Worm (Caenorhabditis elegans): ENCODE data around the gene F38H4.4.
A peak's percentile ranks its signal among the peaks of the same experiment; 100 is the strongest.

F38H4.4 gene

DNA sequence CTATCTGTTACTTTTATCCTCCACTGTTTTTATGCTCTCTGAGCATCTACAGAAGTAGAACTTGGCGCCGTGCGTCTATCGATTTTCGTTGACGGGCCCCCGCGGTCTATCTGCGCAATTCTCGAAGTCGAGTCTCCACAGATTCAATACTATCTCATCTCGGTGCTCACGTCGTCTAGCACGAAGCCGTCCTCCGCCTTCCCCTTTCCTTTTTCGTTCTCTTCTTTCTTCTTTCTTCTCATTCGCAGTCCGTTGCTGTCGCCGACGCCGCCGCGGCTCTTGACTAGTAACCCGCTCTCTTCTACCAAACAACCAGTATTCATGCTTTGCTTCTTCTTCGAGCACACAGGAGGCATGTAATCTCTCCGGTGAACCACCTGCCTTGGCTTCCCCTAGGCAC lies 23.0 kb downstream of the F38H4.4 start:
- TF ChIP-seq gmeb-1 (tag; optimal IDR thresholded peaks at IDR 0.05) (no peak), F13H6.1 (tag; optimal IDR thresholded peaks at IDR 0.05) (peak; percentile 8), nhr-21 (tag; optimal IDR thresholded peaks at IDR 0.05) (no peak), lsy-2 (tag; optimal IDR thresholded peaks at IDR 0.05) (peak in 1 of 2 experiments; percentile 61), sma-3 (GFP tag; optimal IDR thresholded peaks at IDR 0.05) (no peak), unc-55 (GFP tag; optimal IDR thresholded peaks at IDR 0.05) (peak; percentile 50), lin-11 (tag; optimal IDR thresholded peaks at IDR 0.05) (peak; percentile 37), sma-9 (GFP tag; optimal IDR thresholded peaks at IDR 0.05) (no peak), sma-9 (tag; optimal IDR thresholded peaks at IDR 0.05) (no peak), nhr-11 (tag; optimal IDR thresholded peaks at IDR 0.05) (no peak), unc-62 (GFP tag; optimal IDR thresholded peaks at IDR 0.05) (no peak), zag-1 (tag; optimal IDR thresholded peaks at IDR 0.05) (peak; percentile 5), nhr-25 (tag; optimal IDR thresholded peaks at IDR 0.05) (no peak), alr-1 (tag; optimal IDR thresholded peaks at IDR 0.05) (no peak), C34F6.9 (tag; optimal IDR thresholded peaks at IDR 0.05) (peak; percentile 65), mbf-1 (tag; optimal IDR thresholded peaks at IDR 0.05) (no peak), lin-13 (GFP tag; optimal IDR thresholded peaks at IDR 0.05) (peak; percentile 11), mab-5 (tag; optimal IDR thresholded peaks at IDR 0.05) (no peak), lin-39 (tag; optimal IDR thresholded peaks at IDR 0.05) (no peak), blmp-1 (tag; optimal IDR thresholded peaks at IDR 0.05; ENCODE audit: insufficient read depth) (no peak), nhr-129 (tag; optimal IDR thresholded peaks at IDR 0.05) (peak; percentile 16), snpc-4 (tag; optimal IDR thresholded peaks at IDR 0.05) (peak; percentile 4), fos-1 (tag; optimal IDR thresholded peaks at IDR 0.05) (peak; percentile 19)

ce11 chrIV:11871898-11872297 lies 23.8 kb downstream of the F38H4.4 start:
- TF ChIP-seq lin-13 (GFP tag; optimal IDR thresholded peaks at IDR 0.05) (no peak), Y55F3AM.14 (GFP tag; optimal IDR thresholded peaks at IDR 0.05) (no peak), mab-5 (tag; optimal IDR thresholded peaks at IDR 0.05) (no peak), fos-1 (tag; optimal IDR thresholded peaks at IDR 0.05) (no peak), sem-4 (tag; optimal IDR thresholded peaks at IDR 0.05) (no peak), aly-2 (tag; optimal IDR thresholded peaks at IDR 0.05) (no peak), blmp-1 (tag; optimal IDR thresholded peaks at IDR 0.05; ENCODE audit: insufficient read depth) (no peak), unc-55 (GFP tag; optimal IDR thresholded peaks at IDR 0.05) (no peak), gmeb-1 (tag; optimal IDR thresholded peaks at IDR 0.05) (no peak), ceh-16 (tag; optimal IDR thresholded peaks at IDR 0.05) (no peak), ztf-4 (tag; optimal IDR thresholded peaks at IDR 0.05) (no peak), unc-62 (GFP tag; optimal IDR thresholded peaks at IDR 0.05) (no peak), lsy-2 (tag; optimal IDR thresholded peaks at IDR 0.05) (no peak), R02D3.7 (tag; optimal IDR thresholded peaks at IDR 0.05) (no peak), lin-39 (tag; optimal IDR thresholded peaks at IDR 0.05) (no peak)

DNA sequence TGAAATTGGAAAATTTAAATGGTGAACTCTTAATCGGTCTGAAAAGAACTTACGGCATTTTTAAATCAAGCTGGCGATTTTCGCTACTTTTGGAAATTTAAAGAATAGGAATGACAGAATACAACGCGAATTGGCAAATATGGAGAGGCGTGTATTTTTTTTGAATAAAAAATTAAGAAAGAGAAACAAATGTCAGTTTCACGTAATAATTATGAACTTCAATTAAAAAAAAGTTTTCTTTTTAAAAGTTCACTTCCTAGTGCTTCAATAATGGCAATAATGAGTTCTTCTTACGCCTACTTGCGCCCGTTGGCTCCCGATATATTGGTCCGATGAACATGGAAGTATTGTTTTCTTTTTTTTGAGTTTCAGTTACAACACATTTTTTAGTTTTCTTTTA lies 29.6 kb downstream of the F38H4.4 start, which contains the start of gene pph-2:
TSS of gene pph-2 (minus strand) at position 101 of the 400 bp plus-strand sequence.
- TF ChIP-seq skn-1 (tag; optimal IDR thresholded peaks at IDR 0.05) (no peak), gmeb-1 (tag; optimal IDR thresholded peaks at IDR 0.05) (no peak), fos-1 (tag; optimal IDR thresholded peaks at IDR 0.05) (no peak), nhr-21 (tag; optimal IDR thresholded peaks at IDR 0.05) (no peak), egl-27 (tag; optimal IDR thresholded peaks at IDR 0.05) (no peak), peb-1 (tag; optimal IDR thresholded peaks at IDR 0.05) (no peak), mdl-1 (tag; optimal IDR thresholded peaks at IDR 0.05) (no peak), lin-11 (tag; optimal IDR thresholded peaks at IDR 0.05) (no peak), ztf-11 (tag; optimal IDR thresholded peaks at IDR 0.05) (no peak), Y55F3AM.14 (GFP tag; optimal IDR thresholded peaks at IDR 0.05) (no peak)

- no peak for TF ChIP-seq snpc-4 (tag; optimal IDR thresholded peaks at IDR 0.05)
- no peak for TF ChIP-seq alr-1 (tag; optimal IDR thresholded peaks at IDR 0.05)
- TF ChIP-seq unc-62 (GFP tag; optimal IDR thresholded peaks at IDR 0.05) = no peak
- no peak for TF ChIP-seq elt-3 (tag; optimal IDR thresholded peaks at IDR 0.05)
- no peak for TF ChIP-seq gmeb-1 (tag; optimal IDR thresholded peaks at IDR 0.05)
- no peak for TF ChIP-seq ama-1 (optimal IDR thresholded peaks at IDR 0.05)
- TF ChIP-seq lin-11 (tag; optimal IDR thresholded peaks at IDR 0.05) = no peak
- no peak for TF ChIP-seq dmd-4 (tag; optimal IDR thresholded peaks at IDR 0.05)
- no peak for TF ChIP-seq egl-27 (tag; optimal IDR thresholded peaks at IDR 0.05)
- TF ChIP-seq nhr-77 (tag; optimal IDR thresholded peaks at IDR 0.05) = no peak
- no peak for TF ChIP-seq Y55F3AM.14 (GFP tag; optimal IDR thresholded peaks at IDR 0.05)
- TF ChIP-seq aly-2 (tag; optimal IDR thresholded peaks at IDR 0.05) = no peak
Observed at ce11 chrIV:11878249-11878648, 30.2 kb downstream of the F38H4.4 start, which contains the start of gene cutl-27. Gene cutl-27, plus strand, starts transcription at chrIV:11878549.

Measured in whole organism, L2 larva.